Worm (Caenorhabditis elegans): ENCODE measurements around the gene lys-3.

The lys-3 gene

ce11 chrV:10238665-10239064, 44.7 kb downstream of the lys-3 start, which contains the start of gene fubl-1:
TSS of gene fubl-1 (minus strand) at chrV:10238866.
- TF ChIP-seq Y75B8A.6 (GFP tag; IDR thresholded peaks at IDR 0.05) (no peak), lsy-2 (tag; optimal IDR thresholded peaks at IDR 0.05) (peak in 1 of 2 experiments; percentile 19), hif-1 (tag; optimal IDR thresholded peaks at IDR 0.05) (no peak), daf-16 (GFP tag; optimal IDR thresholded peaks at IDR 0.05) (no peak), daf-16 (tag; optimal IDR thresholded peaks at IDR 0.05) (no peak), zfp-3 (GFP tag; conservative IDR thresholded peaks at IDR 0.05) (no peak), dmd-9 (GFP tag; IDR thresholded peaks at IDR 0.05) (no peak), mdt-29 (GFP tag; IDR thresholded peaks at IDR 0.05) (no peak), nhr-28 (tag; optimal IDR thresholded peaks at IDR 0.05) (no peak), nhr-102 (tag; optimal IDR thresholded peaks at IDR 0.05) (no peak), aha-1 (tag) (peak; percentile 82), lin-38 (GFP tag; IDR thresholded peaks at IDR 0.05) (peak; percentile 70), ztf-7 (tag; optimal IDR thresholded peaks at IDR 0.05) (no peak), spr-3 (GFP tag; optimal IDR thresholded peaks at IDR 0.05) (no peak), cey-2 (tag; optimal IDR thresholded peaks at IDR 0.05; ENCODE audit: borderline replicate concordance, insufficient read depth) (no peak), dmd-8 (GFP tag; IDR thresholded peaks at IDR 0.05) (no peak), nhr-10 (tag; optimal IDR thresholded peaks at IDR 0.05) (no peak), ZK546.5 (tag; optimal IDR thresholded peaks at IDR 0.05) (no peak), spr-1 (tag; optimal IDR thresholded peaks at IDR 0.05) (no peak), F44E2.7 (GFP tag; IDR thresholded peaks at IDR 0.05) (no peak), nhr-41 (GFP tag; IDR thresholded peaks at IDR 0.05) (no peak), mxl-2 (GFP tag; conservative IDR thresholded peaks at IDR 0.05) (no peak), lin-15B (tag; optimal IDR thresholded peaks at IDR 0.05) (no peak), pqm-1 (tag; optimal IDR thresholded peaks at IDR 0.05) (no peak), Y5F2A.4 (GFP tag; optimal IDR thresholded peaks at IDR 0.05) (no peak), tra-1 (GFP tag; IDR thresholded peaks at IDR 0.05) (no peak), ceh-20 (GFP tag; IDR thresholded peaks at IDR 0.05) (no peak), vab-7 (GFP tag; IDR thresholded peaks at IDR 0.05) (peak; percentile 39; the same call in 1 of the 2 replicates), gei-8 (GFP tag; optimal IDR thresholded peaks at IDR 0.05) (no peak), lin-1 (GFP tag; IDR thresholded peaks at IDR 0.05) (no peak), dve-1 (tag; optimal IDR thresholded peaks at IDR 0.05; ENCODE audit: insufficient read depth) (no peak), fos-1 (tag; optimal IDR thresholded peaks at IDR 0.05) (no peak), hmg-1.1 (GFP tag; IDR thresholded peaks at IDR 0.05) (no peak), tag-97 (GFP tag; IDR thresholded peaks at IDR 0.05) (no peak), ceh-32 (tag; optimal IDR thresholded peaks at IDR 0.05; ENCODE audit: poor library complexity) (no peak), aly-2 (tag; optimal IDR thresholded peaks at IDR 0.05) (no peak), D1046.2 (GFP tag; IDR thresholded peaks at IDR 0.05) (no peak), set-16 (GFP tag; IDR thresholded peaks at IDR 0.05) (no peak), nhr-25 (tag; optimal IDR thresholded peaks at IDR 0.05; ENCODE audit: borderline replicate concordance, insufficient read depth) (no peak), dmd-6 (GFP tag; IDR thresholded peaks at IDR 0.05) (no peak), zag-1 (tag; optimal IDR thresholded peaks at IDR 0.05) (no peak), sdz-12 (GFP tag; optimal IDR thresholded peaks at IDR 0.05) (no peak), hlh-11 (tag; optimal IDR thresholded peaks at IDR 0.05) (no peak), arid-1 (GFP tag; conservative IDR thresholded peaks at IDR 0.05) (no peak), ZK337.2 (GFP tag; IDR thresholded peaks at IDR 0.05) (no peak), zip-11 (GFP tag; IDR thresholded peaks at IDR 0.05) (no peak), nhr-237 (tag; optimal IDR thresholded peaks at IDR 0.05) (no peak), egl-43 (GFP tag; IDR thresholded peaks at IDR 0.05) (no peak), F49E8.2 (tag; optimal IDR thresholded peaks at IDR 0.05; ENCODE audit: borderline replicate concordance) (no peak), pha-4 (GFP tag; IDR thresholded peaks at IDR 0.05) (no peak), pha-4 (tag; optimal IDR thresholded peaks at IDR 0.05) (no peak), ama-1 (optimal IDR thresholded peaks at IDR 0.05) (peak; percentile 75)

All from whole organism, L4 larva.